Fruit fly (Drosophila melanogaster): Measurements from ENCODE around the gene Alg11.

DNA sequence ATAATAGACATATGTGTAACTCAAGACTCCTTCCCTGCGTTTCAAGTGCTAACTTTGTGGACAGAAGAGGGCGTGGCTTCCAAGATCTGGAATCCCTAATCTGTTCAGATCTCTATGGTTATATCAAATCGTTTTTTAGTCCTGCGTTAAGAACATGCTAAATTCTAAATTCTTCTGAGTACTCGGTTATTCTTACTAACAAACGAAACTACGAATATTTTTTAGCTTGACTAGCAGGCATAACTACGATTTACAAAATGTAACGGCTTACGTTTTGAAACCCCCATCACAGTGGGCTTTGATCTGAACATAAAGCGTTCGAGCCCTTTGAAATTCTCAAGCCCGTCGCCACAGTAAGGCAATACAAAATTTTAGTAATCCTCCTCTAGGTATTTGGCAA is 13.5 kb downstream of the Alg11 start, which contains the start of gene CG32445:
- TF ChIP-seq Dll (optimal IDR thresholded peaks at IDR 0.05) = no peak
- TF ChIP-seq pan (optimal IDR thresholded peaks at IDR 0.05) = no peak
- TF ChIP-seq psq (optimal IDR thresholded peaks at IDR 0.05) = no peak
- no peak for TF ChIP-seq usp (GFP tag; optimal IDR thresholded peaks at IDR 0.05)
- no peak for TF ChIP-seq CG8478 (optimal IDR thresholded peaks at IDR 0.05)
- TF ChIP-seq EcR (GFP tag; optimal IDR thresholded peaks at IDR 0.05) = no peak

Measured in whole organism.